Worm (Caenorhabditis elegans): ENCODE measurements around the gene lido-12.
A peak's percentile ranks its signal among the peaks of the same experiment; 100 is the strongest.

lido-12 gene

DNA sequence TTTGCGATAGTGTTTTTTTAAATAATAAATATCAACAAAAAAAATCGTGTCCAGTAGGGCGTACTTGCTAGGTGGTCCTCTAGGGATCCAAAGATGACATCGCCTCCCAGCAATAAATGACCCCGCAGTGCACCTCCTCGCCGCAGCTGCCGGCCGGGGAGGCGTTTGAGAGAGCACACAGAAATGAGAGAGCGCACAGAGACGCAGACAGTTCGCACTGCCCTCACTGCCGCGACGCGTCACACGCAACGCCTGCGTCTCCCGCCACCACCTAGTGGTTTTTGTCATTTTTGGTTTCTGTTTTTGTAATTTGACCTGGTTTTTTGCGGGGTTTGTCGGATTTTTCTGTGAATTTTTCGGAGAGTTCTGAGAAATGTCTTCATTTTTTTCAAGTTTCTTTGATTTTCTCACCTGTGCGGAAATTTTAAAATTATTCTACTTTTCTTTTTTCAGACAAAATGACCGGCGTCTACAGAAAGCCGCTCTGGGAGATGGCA, 17.7 kb upstream of the lido-12 start, which contains the start of gene lido-7 (continued):
- TF ChIP-seq tlp-1 (tag; optimal IDR thresholded peaks at IDR 0.05) (no peak), nhr-90 (tag; optimal IDR thresholded peaks at IDR 0.05; ENCODE audit: poor library complexity) (peak; percentile 2), unc-30 (tag; optimal IDR thresholded peaks at IDR 0.05) (no peak), hlh-17 (GFP tag; optimal IDR thresholded peaks at IDR 0.05; ENCODE audit: borderline replicate concordance) (no peak), hpl-2 (GFP tag; optimal IDR thresholded peaks at IDR 0.05) (no peak), tbx-2 (tag; optimal IDR thresholded peaks at IDR 0.05) (peak; percentile 52), nhr-20 (tag; optimal IDR thresholded peaks at IDR 0.05) (peak; percentile 38), egl-27 (tag; optimal IDR thresholded peaks at IDR 0.05) (no peak), ama-1 (optimal IDR thresholded peaks at IDR 0.05) (no peak), nhr-85 (tag) (peak; percentile 74), lin-13 (GFP tag; optimal IDR thresholded peaks at IDR 0.05) (peak; percentile 28), nhr-28 (tag; optimal IDR thresholded peaks at IDR 0.05) (no peak), fkh-10 (GFP tag; optimal IDR thresholded peaks at IDR 0.05) (no peak), xbp-1 (tag; optimal IDR thresholded peaks at IDR 0.05) (no peak), ceh-90 (tag; optimal IDR thresholded peaks at IDR 0.05) (no peak), nhr-71 (tag; optimal IDR thresholded peaks at IDR 0.05) (peak; percentile 71), hlh-4 (tag; optimal IDR thresholded peaks at IDR 0.05) (no peak), fkh-8 (tag; optimal IDR thresholded peaks at IDR 0.05) (peak; percentile 11), sptf-1 (tag; optimal IDR thresholded peaks at IDR 0.05) (no peak), lin-39 (tag; optimal IDR thresholded peaks at IDR 0.05) (no peak), lin-35 (GFP tag; optimal IDR thresholded peaks at IDR 0.05) (peak; percentile 27 to 59), elt-2 (tag; optimal IDR thresholded peaks at IDR 0.05) (no peak), rnt-1 (tag; optimal IDR thresholded peaks at IDR 0.05) (peak; percentile 78), ets-5 (GFP tag; IDR thresholded peaks at IDR 0.05) (no peak), pax-3 (tag; optimal IDR thresholded peaks at IDR 0.05) (no peak), pqm-1 (tag; optimal IDR thresholded peaks at IDR 0.05) (no peak), lin-15B (tag; optimal IDR thresholded peaks at IDR 0.05) (no peak), mdl-1 (tag; optimal IDR thresholded peaks at IDR 0.05) (peak in 1 of 2 experiments; percentile 14), nhr-19 (GFP tag; conservative IDR thresholded peaks at IDR 0.05) (peak; percentile 38; the same call in 1 of the 2 replicates), vab-15 (tag; optimal IDR thresholded peaks at IDR 0.05) (peak; percentile 6), lsy-2 (tag; optimal IDR thresholded peaks at IDR 0.05) (peak; percentile 31 to 56), ztf-11 (tag; optimal IDR thresholded peaks at IDR 0.05) (no peak), mab-9 (GFP tag; IDR thresholded peaks at IDR 0.05) (no peak), fkh-4 (tag; optimal IDR thresholded peaks at IDR 0.05; ENCODE audit: borderline replicate concordance) (no peak)

- TF ChIP-seq efl-1 (optimal IDR thresholded peaks at IDR 0.05) (no peak), efl-1 (GFP tag; optimal IDR thresholded peaks at IDR 0.05 in 1 of 2) (peak in 1 of 2 experiments; percentile 29), swsn-7 (tag; optimal IDR thresholded peaks at IDR 0.05) (no peak)
Observed at ce11 chrII:2990089-2990488, 15.5 kb upstream of the lido-12 start.

DNA sequence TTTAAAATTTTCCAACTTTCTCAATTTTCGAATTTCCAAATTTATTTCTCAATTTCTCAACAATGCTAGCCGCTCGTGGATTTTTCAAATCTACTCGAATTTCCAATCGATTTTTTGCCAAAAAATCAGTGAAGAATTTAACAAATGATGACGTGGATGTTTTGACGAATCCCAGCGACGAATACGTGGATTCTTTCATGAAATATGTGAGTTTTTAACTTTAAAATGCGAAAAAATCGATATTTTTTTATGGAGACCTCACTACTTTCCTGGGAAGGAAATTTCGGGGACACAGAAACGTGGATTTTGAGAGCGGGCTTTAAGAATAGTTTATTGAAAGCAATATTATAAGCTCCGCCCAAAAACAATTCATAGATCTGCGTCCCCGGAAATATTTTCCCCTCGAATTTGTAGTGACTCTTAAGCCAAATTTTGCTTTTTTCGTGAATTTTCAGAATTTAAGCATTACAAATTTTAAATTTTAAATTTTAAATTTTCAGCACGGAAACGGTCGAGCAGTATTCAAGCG, 14.0 kb upstream of the lido-12 start, which contains the start of gene K08A2.2:
Gene K08A2.2, plus strand, starts transcription at position 51 of the 529 bp plus-strand sequence.
- TF ChIP-seq tbx-2 (tag; optimal IDR thresholded peaks at IDR 0.05) (peak; percentile 11), hlh-4 (tag; optimal IDR thresholded peaks at IDR 0.05) (no peak), nhr-11 (tag; optimal IDR thresholded peaks at IDR 0.05) (no peak), ceh-90 (tag; optimal IDR thresholded peaks at IDR 0.05) (peak; percentile 39), nhr-90 (tag; optimal IDR thresholded peaks at IDR 0.05; ENCODE audit: poor library complexity) (peak; percentile 31), C16A3.4 (tag; optimal IDR thresholded peaks at IDR 0.05) (no peak), dpl-1 (GFP tag; optimal IDR thresholded peaks at IDR 0.05) (no peak), rnt-1 (tag; optimal IDR thresholded peaks at IDR 0.05) (peak; percentile 51), nhr-19 (GFP tag; conservative IDR thresholded peaks at IDR 0.05) (peak; percentile 36), ztf-11 (tag; optimal IDR thresholded peaks at IDR 0.05) (peak in 1 of 2 experiments; percentile 54), nhr-47 (tag; optimal IDR thresholded peaks at IDR 0.05) (peak; percentile 48), egl-13 (tag; optimal IDR thresholded peaks at IDR 0.05) (peak; percentile 16), fkh-4 (tag; optimal IDR thresholded peaks at IDR 0.05; ENCODE audit: borderline replicate concordance) (no peak), nhr-85 (tag) (peak; percentile 44), xbp-1 (tag; optimal IDR thresholded peaks at IDR 0.05) (peak; percentile 17), unc-130 (tag; optimal IDR thresholded peaks at IDR 0.05) (no peak), F16B12.6 (tag; optimal IDR thresholded peaks at IDR 0.05) (no peak), ets-5 (GFP tag; IDR thresholded peaks at IDR 0.05) (no peak), elt-3 (tag; optimal IDR thresholded peaks at IDR 0.05) (no peak), efl-1 (optimal IDR thresholded peaks at IDR 0.05) (peak in 1 of 2 experiments; percentile 24), efl-1 (GFP tag; optimal IDR thresholded peaks at IDR 0.05 in 1 of 2) (peak in 1 of 2 experiments; percentile 64), skn-1 (tag; optimal IDR thresholded peaks at IDR 0.05) (no peak), unc-98 (GFP tag; IDR thresholded peaks at IDR 0.05) (peak; percentile 73), pax-3 (tag; optimal IDR thresholded peaks at IDR 0.05) (peak; percentile 35), lir-3 (tag; optimal IDR thresholded peaks at IDR 0.05; ENCODE audit: poor library complexity) (peak; percentile 77)
